Fruit fly (Drosophila melanogaster) whole organism, embryonic: ENCODE results near the gene CG45066.
A peak's percentile ranks its signal among the peaks of the same experiment; 100 is the strongest.

Experiments
- B-H2 ChIP-seq: fragments of 200-800 bp; sonication (Bioruptor generic); optimal IDR thresholded peaks from 2 replicates; lab custom pipeline; 2018; ENCODE audit warnings: missing biosample characterization, mild to moderate bottlenecking, missing genetic modification characterization
- CG11723 ChIP-seq: fragments of 200-800 bp; sonication (Bioruptor generic); optimal IDR thresholded peaks from 2 replicates; lab custom pipeline; 2017; ENCODE audit warnings: missing biosample characterization, mild to moderate bottlenecking, missing genetic modification characterization
- CG12236 ChIP-seq: fragments of 200-800 bp; sonication (Bioruptor generic); optimal IDR thresholded peaks from 2 replicates; lab custom pipeline; 2016; ENCODE audit warnings: missing biosample characterization, missing genetic modification characterization
- CG12769 ChIP-seq: fragments of 200-800 bp; sonication (Bioruptor generic); optimal IDR thresholded peaks from 2 replicates; lab custom pipeline; 2019; ENCODE audit warnings: missing biosample characterization, mild to moderate bottlenecking, missing genetic modification characterization, moderate library complexity
- CG14667 ChIP-seq: fragments of 200-800 bp; sonication (Bioruptor generic); IDR thresholded peaks from 2 replicates; pipeline ENCODE4 v1.3.6; 2022; ENCODE audit warnings: missing biosample characterization, missing genetic modification characterization
- CG14860 ChIP-seq: fragments of 200-800 bp; sonication (Bioruptor generic); IDR thresholded peaks from 3 replicates; pipeline ENCODE4 v1.3.6; 2022; ENCODE audit warnings: missing biosample characterization, missing genetic modification characterization; ENCODE audit not compliant: partially characterized antibody
- CG15269 ChIP-seq: fragments of 200-800 bp; sonication (Bioruptor generic); optimal IDR thresholded peaks from 2 replicates; lab custom pipeline; 2018; ENCODE audit warnings: missing biosample characterization, mild to moderate bottlenecking, missing genetic modification characterization, moderate library complexity
- CG1529 ChIP-seq: fragments of 200-800 bp; sonication (Bioruptor generic); optimal IDR thresholded peaks from 3 replicates; lab custom pipeline; 2018; ENCODE audit warnings: missing biosample characterization, missing genetic modification characterization
- CG18619 ChIP-seq: fragments of 200-800 bp; sonication (Bioruptor generic); optimal IDR thresholded peaks from 3 replicates; lab custom pipeline; 2017; ENCODE audit warnings: missing biosample characterization, mild to moderate bottlenecking, missing genetic modification characterization
- CG2129 ChIP-seq: fragments of 200-800 bp; sonication (Bioruptor generic); IDR thresholded peaks from 2 replicates; pipeline ENCODE4 v1.3.6; 2022; ENCODE audit warnings: missing biosample characterization, missing genetic modification characterization; ENCODE audit not compliant: partially characterized antibody
- CG2199 ChIP-seq: fragments of 200-800 bp; sonication (Bioruptor generic); IDR thresholded peaks from 3 replicates; pipeline ENCODE4 v1.3.6; 2022; ENCODE audit warnings: missing biosample characterization, missing genetic modification characterization
- CG2712 ChIP-seq: fragments of 200-800 bp; optimal IDR thresholded peaks from 3 replicates; lab custom pipeline; 2019; ENCODE audit warnings: missing biosample characterization, mild to moderate bottlenecking, missing genetic modification characterization, moderate library complexity
- CG2875 ChIP-seq: fragments of 200-800 bp; sonication (Bioruptor generic); optimal IDR thresholded peaks from 2 replicates; lab custom pipeline; 2017; ENCODE audit warnings: missing biosample characterization, mild to moderate bottlenecking, missing genetic modification characterization, missing genetic modification reagents
- CG33213 ChIP-seq: fragments of 200-800 bp; sonication (Bioruptor generic); optimal IDR thresholded peaks from 3 replicates; lab custom pipeline; 2016; ENCODE audit warnings: missing biosample characterization, missing genetic modification characterization
- CG34224 ChIP-seq: fragments of 200-800 bp; sonication (Bioruptor generic); IDR thresholded peaks from 3 replicates; pipeline ENCODE4 v1.3.6; 2022; ENCODE audit warnings: missing biosample characterization, missing genetic modification characterization; ENCODE audit not compliant: partially characterized antibody
- CG34376 ChIP-seq: fragments of 200-800 bp; sonication (Bioruptor generic); optimal IDR thresholded peaks from 2 replicates; lab custom pipeline; 2018; ENCODE audit warnings: missing biosample characterization, mild to moderate bottlenecking, missing genetic modification characterization
- CG4424 ChIP-seq: fragments of 200-800 bp; sonication (Bioruptor generic); optimal IDR thresholded peaks from 3 replicates; lab custom pipeline; 2016; ENCODE audit warnings: missing biosample characterization, missing genetic modification characterization
- CG4854 ChIP-seq: fragments of 200-800 bp; sonication (Bioruptor generic); optimal IDR thresholded peaks from 2 replicates; lab custom pipeline; 2016; ENCODE audit warnings: missing biosample characterization, missing genetic modification characterization, inconsistent platforms
- CG8359 ChIP-seq: fragments of 200-800 bp; sonication (Bioruptor generic); optimal IDR thresholded peaks from 2 replicates; lab custom pipeline; 2017; ENCODE audit warnings: missing biosample characterization, mild to moderate bottlenecking, missing genetic modification characterization, borderline replicate concordance
- CHES-1-like ChIP-seq: fragments of 200-800 bp; sonication (Bioruptor generic); optimal IDR thresholded peaks from 2 replicates; lab custom pipeline; 2016; ENCODE audit warnings: missing biosample characterization, missing genetic modification characterization
- Camta ChIP-seq: fragments of 200-800 bp; sonication (Bioruptor generic); optimal IDR thresholded peaks from 2 replicates; lab custom pipeline; 2016; ENCODE audit warnings: missing biosample characterization, missing genetic modification characterization
- Eip74EF ChIP-seq, 2 experiments: fragments of 200-800 bp in 1 of 2; fragments of >200 bp in 1 of 2; sonication (Bioruptor generic) in 1 of 2; optimal IDR thresholded peaks; 2 replicates each; lab custom pipeline; 2017 to 2019; ENCODE audit warnings: missing biosample characterization in 2 of 2, missing genetic modification characterization in 2 of 2, mild to moderate bottlenecking in 1 of 2, moderate library complexity in 1 of 2
- HLH3B ChIP-seq: fragments of 200-800 bp; sonication (Bioruptor generic); IDR thresholded peaks from 2 replicates; pipeline ENCODE4 v1.3.6; 2022; ENCODE audit warnings: missing biosample characterization, missing genetic modification characterization
- Jarid2 ChIP-seq: fragments of 200-800 bp; sonication (Bioruptor generic); optimal IDR thresholded peaks from 3 replicates; lab custom pipeline; 2017; ENCODE audit warnings: mild to moderate bottlenecking, missing biosample characterization, missing genetic modification reagents, missing genetic modification characterization
- MTF-1 ChIP-seq: fragments of 200-800 bp; sonication (Bioruptor generic); optimal IDR thresholded peaks from 2 replicates; lab custom pipeline; 2018; ENCODE audit warnings: missing biosample characterization, mild to moderate bottlenecking, missing genetic modification characterization, borderline replicate concordance
- Meics ChIP-seq: fragments of 200-800 bp; sonication (Bioruptor generic); optimal IDR thresholded peaks from 2 replicates; lab custom pipeline; 2017; ENCODE audit warnings: missing biosample characterization, mild to moderate bottlenecking, missing genetic modification characterization
- NC2β ChIP-seq: fragments of 200-800 bp; sonication (Bioruptor generic); optimal IDR thresholded peaks from 2 replicates; lab custom pipeline; 2016; ENCODE audit warnings: missing biosample characterization, missing genetic modification characterization
- NFAT ChIP-seq: fragments of 200-800 bp; sonication (Bioruptor generic); IDR thresholded peaks from 2 replicates; pipeline ENCODE4 v1.3.6; 2022; ENCODE audit warnings: missing biosample characterization, missing genetic modification characterization
- NfI ChIP-seq: fragments of 200-800 bp; sonication (Bioruptor generic); optimal IDR thresholded peaks from 3 replicates; lab custom pipeline; 2018; ENCODE audit warnings: missing biosample characterization, mild to moderate bottlenecking, missing genetic modification characterization, moderate library complexity
- Opbp ChIP-seq: fragments of 200-800 bp; sonication (Bioruptor generic); IDR thresholded peaks from 3 replicates; pipeline ENCODE4 v1.3.6; 2022; ENCODE audit warnings: missing biosample characterization, missing genetic modification characterization; ENCODE audit not compliant: partially characterized antibody
- Pdp1 ChIP-seq, 2 experiments: fragments of 200-800 bp; sonication (Bioruptor generic); optimal IDR thresholded peaks; 3 replicates each; lab custom pipeline; 2016; ENCODE audit warnings: missing biosample characterization in 2 of 2, missing genetic modification characterization in 2 of 2, mild to moderate bottlenecking in 1 of 2, moderate library complexity in 1 of 2
- Spps ChIP-seq: fragments of 200-800 bp; sonication (Bioruptor generic); optimal IDR thresholded peaks from 2 replicates; lab custom pipeline; 2018; ENCODE audit warnings: missing biosample characterization, mild to moderate bottlenecking, missing genetic modification characterization
- Tbp ChIP-seq: fragments of >200 bp; optimal IDR thresholded peaks from 2 replicates; lab custom pipeline; 2018; ENCODE audit warnings: missing biosample characterization, missing genetic modification characterization
- chif ChIP-seq, 2 experiments: fragments of 200-800 bp; sonication (Bioruptor generic); optimal IDR thresholded peaks; 3 replicates each; lab custom pipeline; 2016; ENCODE audit warnings: missing biosample characterization in 2 of 2, missing genetic modification characterization in 2 of 2
- crp ChIP-seq, 2 experiments: fragments of 200-800 bp; sonication (Bioruptor generic); optimal IDR thresholded peaks; 2 replicates in 1 of 2; 3 replicates in 1 of 2; lab custom pipeline; 2017; ENCODE audit warnings: missing biosample characterization in 2 of 2, missing genetic modification characterization in 2 of 2, mild to moderate bottlenecking in 1 of 2, moderate library complexity in 1 of 2
- da ChIP-seq: fragments of 200-800 bp; sonication (Bioruptor generic); optimal IDR thresholded peaks from 2 replicates; lab custom pipeline; 2016; ENCODE audit warnings: missing biosample characterization, missing genetic modification characterization
- hkb ChIP-seq, 2 experiments: fragments of 200-800 bp in 1 of 2; fragments of >200 bp in 1 of 2; sonication (Bioruptor generic) in 1 of 2; IDR thresholded peaks in 1 of 2; optimal IDR thresholded peaks in 1 of 2; 2 replicates each; pipeline versions ENCODE4 v1.3.6 to Lab custom; 2017 to 2022; ENCODE audit warnings: missing biosample characterization in 1 of 2, missing genetic modification characterization in 1 of 2
- jing ChIP-seq: fragments of 200-800 bp; sonication (Bioruptor generic); optimal IDR thresholded peaks from 2 replicates; lab custom pipeline; 2018; ENCODE audit warnings: missing biosample characterization, mild to moderate bottlenecking, missing genetic modification characterization
- knrl ChIP-seq: fragments of 200-800 bp; sonication (Bioruptor generic); IDR thresholded peaks from 3 replicates; pipeline ENCODE4 v1.3.6; 2022; ENCODE audit warnings: missing biosample characterization, missing genetic modification characterization; ENCODE audit not compliant: partially characterized antibody
- lab ChIP-seq: fragments of 200-800 bp; sonication (Bioruptor generic); optimal IDR thresholded peaks from 3 replicates; lab custom pipeline; 2017; ENCODE audit warnings: missing biosample characterization, missing genetic modification characterization, mild to moderate bottlenecking, moderate library complexity, missing genetic modification reagents
- otp ChIP-seq: fragments of 200-800 bp; sonication (Bioruptor generic); IDR thresholded peaks from 3 replicates; pipeline ENCODE4, ENCODE4 v1.3.6; 2022; ENCODE audit warnings: missing biosample characterization, missing genetic modification characterization
- run ChIP-seq: fragments of 200-800 bp; sonication (Bioruptor generic); optimal IDR thresholded peaks from 3 replicates; lab custom pipeline; 2018; ENCODE audit warnings: missing biosample characterization, mild to moderate bottlenecking, missing genetic modification characterization
- scrt ChIP-seq: fragments of 200-800 bp; sonication (Bioruptor generic); optimal IDR thresholded peaks from 2 replicates; lab custom pipeline; 2018; ENCODE audit warnings: missing biosample characterization, mild to moderate bottlenecking, missing genetic modification characterization, moderate library complexity
- slp2 ChIP-seq: fragments of 200-800 bp; sonication (Bioruptor generic); optimal IDR thresholded peaks from 2 replicates; lab custom pipeline; 2016; ENCODE audit warnings: missing biosample characterization, missing genetic modification characterization
- sr ChIP-seq: fragments of 200-800 bp; sonication (Bioruptor generic); IDR thresholded peaks from 3 replicates; pipeline ENCODE4 v1.3.6; 2022; ENCODE audit warnings: missing biosample characterization, missing genetic modification characterization
- ssp ChIP-seq: fragments of 200-800 bp; sonication (Bioruptor generic); IDR thresholded peaks from 2 replicates; pipeline ENCODE4 v1.3.6; 2022; ENCODE audit warnings: missing biosample characterization, missing genetic modification characterization
- usp ChIP-seq: fragments of >200 bp; optimal IDR thresholded peaks from 2 replicates; lab custom pipeline; 2017; ENCODE audit warnings: missing biosample characterization, missing genetic modification characterization

The CG45066 gene

dm6 chr3L:3148125-3149059, 37.4 kb upstream of the CG45066 start, which contains the start of the genes Usp5 and BtbVII (continued):
- TF ChIP-seq run (no peak), CG4854 (GFP tag; lab: Kevin White, UChicago) (peak; percentile 1), lab (GFP tag; lab: Kevin White, UChicago) (peak; percentile 67), CG8359 (GFP tag; lab: Kevin White, UChicago) (no peak), CG12236 (GFP tag; lab: Kevin White, UChicago) (no peak), sr (no peak), CG2712 (peak; percentile 46), Jarid2 (GFP tag; lab: Kevin White, UChicago) (no peak), Camta (GFP tag; lab: Kevin White, UChicago) (peak; percentile 43), CG34376 (GFP tag; lab: Kevin White, UChicago) (peak; percentile 81), CG34224 (peak; percentile 99), da (GFP tag; lab: Kevin White, UChicago) (peak; percentile 17), CG1529 (peak; percentile 7), Eip74EF (GFP tag; optimal IDR thresholded peaks at IDR 0.05; lab: Kevin White, UChicago) (no peak), scrt (no peak), CG2199 (GFP tag; lab: Robert Waterston, UW) (no peak), CG11723 (GFP tag; lab: Kevin White, UChicago) (no peak), CHES-1-like (GFP tag; lab: Kevin White, UChicago) (peak; percentile 62), usp (GFP tag; lab: Kevin White, UChicago) (no peak), NfI (GFP tag; lab: Kevin White, UChicago) (peak; percentile 54), Tbp (GFP tag; lab: Kevin White, UChicago) (no peak), CG18619 (GFP tag; lab: Kevin White, UChicago) (peak; percentile 4), CG2875 (GFP tag; lab: Kevin White, UChicago) (no peak), Opbp (GFP tag; lab: Robert Waterston, UW) (peak; percentile 87; the same call in 2 of the 3 replicates), jing (GFP tag; lab: Kevin White, UChicago) (no peak), CG33213 (GFP tag; lab: Kevin White, UChicago) (peak; percentile 37), otp (0 out of 3 replicates have a peak, but pooled peaks have one; percentile 15), ssp (GFP tag; lab: Robert Waterston, UW) (peak; percentile 54), knrl (GFP tag; lab: Robert Waterston, UW) (peak; percentile 96), NC2β (GFP tag; lab: Kevin White, UChicago) (peak; percentile 59), Spps (peak; percentile 16), CG14860 (peak; percentile 94), slp2 (GFP tag; lab: Kevin White, UChicago) (peak; percentile 33), MTF-1 (no peak), chif (GFP tag; optimal IDR thresholded peaks at IDR 0.05; lab: Kevin White, UChicago) (peak; percentile 41 to 61)

DNA sequence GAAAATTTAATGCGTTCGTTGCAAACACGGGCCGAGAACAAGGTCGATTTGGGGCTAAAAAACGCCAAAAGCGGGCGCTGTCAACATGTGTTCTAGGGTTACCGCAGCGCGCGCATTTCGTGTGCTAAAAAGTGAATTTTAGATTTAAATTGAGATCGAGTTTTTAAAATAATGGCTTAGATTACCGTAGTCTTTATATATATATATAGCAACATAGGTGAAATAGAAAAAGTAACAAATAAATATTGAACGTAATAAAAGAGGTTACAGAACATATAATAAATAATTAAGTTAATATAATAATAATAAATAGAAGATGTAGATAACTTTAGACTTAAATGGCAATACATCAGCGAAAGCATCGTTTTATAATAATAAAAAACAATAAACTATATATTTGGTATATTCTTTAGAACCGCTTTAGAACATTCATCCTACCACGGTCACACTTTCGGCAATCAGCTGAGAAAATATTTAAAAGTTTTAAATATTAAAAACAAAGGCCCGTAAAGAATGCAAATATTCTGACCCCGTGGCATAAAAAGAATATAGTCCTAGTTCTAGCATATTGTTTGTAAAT, 32.4 kb upstream of the CG45066 start, which contains the start of the genes CG11537 and Alg2:
Gene CG11537, minus strand, starts transcription at position 75 of the 580 bp plus-strand sequence.
Gene Alg2, plus strand, starts transcription at position 426 of the 580 bp plus-strand sequence.
- TF ChIP-seq B-H2 (GFP tag; lab: Kevin White, UChicago) (no peak), HLH3B (GFP tag; lab: Robert Waterston, UW) (peak; percentile 13; the same call in 1 of the 2 replicates), hkb (optimal IDR thresholded peaks at IDR 0.05; lab: Kevin White, UChicago) (no peak), hkb (GFP tag; IDR thresholded peaks at IDR 0.05; lab: Robert Waterston, UW) (no peak), CG14667 (GFP tag; lab: Robert Waterston, UW) (no peak), Meics (GFP tag; lab: Kevin White, UChicago) (peak; percentile 39), CG4424 (GFP tag; lab: Kevin White, UChicago) (peak; percentile 11), CG2129 (GFP tag; lab: Robert Waterston, UW) (no peak), crp (GFP tag; optimal IDR thresholded peaks at IDR 0.05; lab: Kevin White, UChicago) (peak in 1 of 2 experiments; percentile 80), NFAT (peak; percentile 23; the same call in 1 of the 2 replicates), CG15269 (tag; lab: Kevin White, UChicago) (peak; percentile 26), CG12769 (tag; lab: Kevin White, UChicago) (no peak), Pdp1 (GFP tag; optimal IDR thresholded peaks at IDR 0.05; lab: Kevin White, UChicago) (peak in 1 of 2 experiments; percentile 19)
